Worm (Caenorhabditis elegans) whole organism, early embryonic: Measurements from ENCODE around the gene shpk-1.

Source experiments
- B0310.2 ChIP-seq: sonication (generic microtip); optimal IDR thresholded peaks from 2 replicates; lab custom pipeline; 2016; ENCODE audit warnings: mild to moderate bottlenecking, missing genetic modification characterization, missing compliant biosample characterization
- F13C5.2 ChIP-seq: sonication (generic microtip); optimal IDR thresholded peaks from 2 replicates; lab custom pipeline; 2017; ENCODE audit warnings: mild to moderate bottlenecking, missing genetic modification characterization, inconsistent platforms, missing compliant biosample characterization
- aly-1 ChIP-seq: sonication (generic microtip); optimal IDR thresholded peaks from 2 replicates; lab custom pipeline; 2016; ENCODE audit warnings: missing genetic modification characterization, missing compliant biosample characterization
- ama-1 ChIP-seq: fragments of 150-350 bp; optimal IDR thresholded peaks from 2 replicates; lab custom pipeline; 2014
- ceh-13 ChIP-seq: fragments of 200-800 bp; sonication (Bioruptor generic); optimal IDR thresholded peaks from 2 replicates; lab custom pipeline; 2018; ENCODE audit warnings: mild to moderate bottlenecking, missing genetic modification characterization, missing compliant biosample characterization
- ceh-36 ChIP-seq: sonication (generic microtip); optimal IDR thresholded peaks from 2 replicates; lab custom pipeline; 2016; ENCODE audit warnings: missing genetic modification characterization, inconsistent platforms, missing compliant biosample characterization
- ets-7 ChIP-seq: sonication (generic microtip); optimal IDR thresholded peaks from 2 replicates; lab custom pipeline; 2016; ENCODE audit warnings: missing genotype, missing genetic modification characterization, missing compliant biosample characterization
- flt-1 ChIP-seq: fragments of 200-800 bp; sonication (Bioruptor generic); IDR thresholded peaks from 2 replicates; pipeline ENCODE4 v1.3.6; 2022; ENCODE audit warnings: missing genetic modification characterization, missing compliant biosample characterization
- hmbx-1 ChIP-seq: sonication (generic microtip); optimal IDR thresholded peaks from 2 replicates; lab custom pipeline; 2016; ENCODE audit warnings: mild to moderate bottlenecking, missing genetic modification characterization, missing compliant biosample characterization
- hmg-4 ChIP-seq: fragments of 200-800 bp; sonication (Bioruptor generic); optimal IDR thresholded peaks from 2 replicates; lab custom pipeline; 2018; ENCODE audit warnings: mild to moderate bottlenecking, missing genetic modification characterization, missing compliant biosample characterization
- hnd-1 ChIP-seq: sonication (generic microtip); optimal IDR thresholded peaks from 2 replicates; lab custom pipeline; 2016; ENCODE audit warnings: missing genetic modification characterization, missing compliant biosample characterization
- pes-1 ChIP-seq: fragments of 200-800 bp; sonication (Bioruptor generic); IDR thresholded peaks from 2 replicates; pipeline ENCODE4 v1.3.6; 2022; ENCODE audit warnings: missing genetic modification reagents, missing genetic modification characterization, missing compliant biosample characterization
- scrt-1 ChIP-seq: fragments of 200-800 bp; sonication (Bioruptor generic); IDR thresholded peaks from 2 replicates; pipeline ENCODE4 v1.3.6; 2022; ENCODE audit warnings: missing genetic modification characterization, missing compliant biosample characterization
- sea-1 ChIP-seq: fragments of 200-800 bp; sonication (Bioruptor generic); conservative IDR thresholded peaks from 2 replicates; pipeline ENCODE4 v1.3.6; 2022; ENCODE audit warnings: missing genetic modification characterization, missing compliant biosample characterization
- tbx-11 ChIP-seq: fragments of 200-800 bp; sonication (Bioruptor generic); IDR thresholded peaks from 2 replicates; pipeline ENCODE4 v1.3.6; 2022; ENCODE audit warnings: missing genetic modification characterization, missing compliant biosample characterization
- tbx-37 ChIP-seq: fragments of 200-800 bp; sonication (Bioruptor generic); conservative IDR thresholded peaks from 2 replicates; pipeline ENCODE4 v1.3.6; 2022; ENCODE audit warnings: missing genetic modification reagents, missing genetic modification characterization, missing compliant biosample characterization
- tra-4 ChIP-seq: sonication (generic microtip); optimal IDR thresholded peaks from 2 replicates; lab custom pipeline; 2017; ENCODE audit warnings: missing genetic modification characterization, missing compliant biosample characterization

Gene shpk-1

ce11 chrIII:13642227-13642626 lies 34.4 kb downstream of the shpk-1 start, which contains the start of gene T12D8.10:
TSS of gene T12D8.10 (minus strand) at chrIII:13642327.
- TF ChIP-seq F13C5.2 (tag; lab: Kevin White, UChicago): no peak
- no peak for TF ChIP-seq B0310.2 (tag; lab: Kevin White, UChicago)
- no peak for TF ChIP-seq flt-1 (GFP tag; lab: Robert Waterston, UW)
- no peak for TF ChIP-seq ceh-36
- no peak for TF ChIP-seq tbx-11 (GFP tag; lab: Robert Waterston, UW)
- no peak for TF ChIP-seq hnd-1
- no peak for TF ChIP-seq hmbx-1
- no peak for TF ChIP-seq hmg-4 (GFP tag; lab: Kevin White, UChicago)
- TF ChIP-seq tbx-37 (GFP tag; lab: Robert Waterston, UW): no peak
- no peak for TF ChIP-seq pes-1 (GFP tag; lab: Robert Waterston, UW)
- TF ChIP-seq ama-1: no peak
- TF ChIP-seq aly-1 (tag; lab: Kevin White, UChicago): no peak
- TF ChIP-seq scrt-1 (GFP tag; lab: Robert Waterston, UW): no peak
- no peak for TF ChIP-seq ceh-13 (GFP tag; lab: Kevin White, UChicago)
- no peak for TF ChIP-seq sea-1
- no peak for TF ChIP-seq ets-7 (tag; lab: Kevin White, UChicago)
- no peak for TF ChIP-seq tra-4 (tag; lab: Kevin White, UChicago)

DNA sequence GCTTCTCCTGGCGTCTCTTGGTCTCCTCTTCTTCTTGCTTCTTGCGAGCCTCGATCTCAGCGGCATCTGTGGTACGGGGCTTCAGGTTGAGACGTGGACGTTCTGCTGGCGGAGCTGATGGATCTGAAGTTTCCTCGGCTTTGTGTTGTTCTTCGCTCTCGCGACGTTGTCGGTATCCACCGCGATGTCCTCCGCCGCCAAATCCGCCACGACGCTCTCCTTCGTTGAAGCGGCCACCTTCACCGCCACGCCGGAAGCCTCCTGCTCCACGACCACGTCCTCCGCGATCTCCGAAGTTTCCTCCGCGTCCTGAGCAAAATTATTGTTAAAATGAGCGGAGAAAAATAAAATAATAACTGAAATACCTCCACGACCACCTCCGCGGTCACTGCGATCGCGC lies 35.0 kb downstream of the shpk-1 start:
- TF ChIP-seq tra-4 (tag; lab: Kevin White, UChicago) (no peak), hnd-1 (no peak), hmbx-1 (no peak), sea-1 (no peak), aly-1 (tag; lab: Kevin White, UChicago) (no peak), ama-1 (no peak), scrt-1 (GFP tag; lab: Robert Waterston, UW) (no peak), ceh-13 (GFP tag; lab: Kevin White, UChicago) (no peak)

DNA sequence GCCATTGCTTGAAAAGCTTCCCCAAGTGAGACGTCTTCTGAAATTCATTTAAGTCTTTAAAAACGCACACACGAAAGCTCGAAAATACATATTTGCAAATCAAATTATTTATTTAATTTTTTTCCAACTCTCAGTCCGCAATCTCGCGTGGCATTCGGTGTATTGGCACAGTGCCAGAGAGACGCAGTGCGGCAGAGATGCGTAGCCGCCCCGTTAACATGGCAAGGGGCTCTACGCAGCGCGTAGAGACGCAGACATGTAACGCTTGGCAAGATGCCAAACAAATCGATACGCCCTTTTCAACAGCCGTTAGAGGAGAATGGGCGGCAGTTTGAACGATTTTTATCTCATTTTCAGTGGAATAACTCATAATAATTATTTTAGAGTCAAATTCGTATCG lies 35.7 kb downstream of the shpk-1 start, which contains the start of the genes drr-2 and set-16:
TSS of gene drr-2 (minus strand) at position 37 of the 400 bp plus-strand sequence.
TSS of gene set-16 (plus strand) at position 383 of the 400 bp plus-strand sequence.
- TF ChIP-seq hmg-4 (GFP tag; lab: Kevin White, UChicago): peak; percentile 82
- TF ChIP-seq tra-4 (tag; lab: Kevin White, UChicago): peak; percentile 34
- TF ChIP-seq F13C5.2 (tag; lab: Kevin White, UChicago): peak; percentile 90
- no peak for TF ChIP-seq hmbx-1
- TF ChIP-seq tbx-11 (GFP tag; lab: Robert Waterston, UW): no peak
- peak; percentile 34 for TF ChIP-seq ets-7 (tag; lab: Kevin White, UChicago)
- peak; percentile 67; the same call in 1 of the 2 replicates for TF ChIP-seq sea-1
- TF ChIP-seq hnd-1: no peak
- peak; percentile 50 for TF ChIP-seq flt-1 (GFP tag; lab: Robert Waterston, UW)
- TF ChIP-seq ama-1: no peak
- TF ChIP-seq B0310.2 (tag; lab: Kevin White, UChicago): no peak
- no peak for TF ChIP-seq aly-1 (tag; lab: Kevin White, UChicago)
- no peak for TF ChIP-seq scrt-1 (GFP tag; lab: Robert Waterston, UW)
- peak; percentile 20; the same call in 1 of the 2 replicates for TF ChIP-seq tbx-37 (GFP tag; lab: Robert Waterston, UW)
- no peak for TF ChIP-seq ceh-13 (GFP tag; lab: Kevin White, UChicago)
- peak; percentile 51 for TF ChIP-seq ceh-36
- TF ChIP-seq pes-1 (GFP tag; lab: Robert Waterston, UW): peak; percentile 54; the same call in 1 of the 2 replicates

DNA sequence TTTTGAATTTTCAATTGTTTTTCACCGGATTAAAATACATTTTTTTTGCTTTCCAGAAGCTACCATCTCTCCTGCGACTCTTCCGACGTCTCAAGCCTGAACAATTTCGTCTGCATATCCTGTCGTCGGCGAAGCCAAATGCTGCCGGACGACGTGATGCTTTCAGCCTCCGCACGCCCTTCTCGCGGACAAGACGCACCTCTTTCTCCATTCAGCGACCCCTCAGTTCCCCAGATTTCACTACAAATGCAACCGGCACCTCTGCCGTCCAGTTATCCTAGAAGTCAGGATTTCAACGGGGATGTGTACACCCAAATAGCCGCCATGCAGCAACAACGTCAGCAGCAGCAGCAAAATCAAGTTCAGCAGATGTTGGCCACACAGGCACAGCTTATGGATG lies 36.5 kb downstream of the shpk-1 start:
- TF ChIP-seq ceh-36 (no peak), tbx-11 (GFP tag; lab: Robert Waterston, UW) (no peak), tbx-37 (GFP tag; lab: Robert Waterston, UW) (no peak), hmbx-1 (no peak), flt-1 (GFP tag; lab: Robert Waterston, UW) (no peak), hnd-1 (no peak), hmg-4 (GFP tag; lab: Kevin White, UChicago) (no peak), aly-1 (tag; lab: Kevin White, UChicago) (peak; percentile 7)

DNA sequence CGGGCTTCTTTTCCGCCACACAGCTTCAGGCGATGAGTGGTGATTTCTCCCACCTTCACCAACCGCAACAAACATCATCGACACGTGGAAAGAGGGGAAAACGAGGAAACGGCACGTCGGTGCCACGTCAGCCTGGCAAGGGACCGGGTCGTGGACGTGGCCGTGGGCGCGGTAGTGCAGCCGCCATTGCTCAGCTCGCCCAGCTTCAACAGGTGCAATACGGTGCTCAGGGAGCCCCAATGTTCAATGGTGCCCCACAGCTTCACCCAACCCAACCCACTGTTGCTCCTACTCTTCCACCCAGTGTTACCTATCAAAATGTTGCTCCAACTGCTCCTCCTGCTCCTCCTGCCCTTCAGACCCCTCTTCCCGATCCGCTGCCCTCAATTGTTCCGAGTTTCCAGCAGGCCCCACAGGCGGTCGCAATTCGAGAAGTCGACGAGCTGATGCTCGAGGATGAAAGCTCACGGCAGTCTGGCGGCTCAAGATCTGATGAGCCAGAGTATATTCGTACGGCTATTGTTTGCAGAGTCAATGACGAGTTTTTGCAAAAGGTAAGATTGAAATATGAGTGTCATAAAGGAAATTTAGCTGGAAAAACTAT lies 38.2 kb downstream of the shpk-1 start:
- TF ChIP-seq scrt-1 (GFP tag; lab: Robert Waterston, UW) (0 out of 2 replicates have a peak, but pooled peaks have one; percentile 7), hmg-4 (GFP tag; lab: Kevin White, UChicago) (no peak), aly-1 (tag; lab: Kevin White, UChicago) (no peak), tbx-37 (GFP tag; lab: Robert Waterston, UW) (no peak), ceh-36 (no peak)

DNA sequence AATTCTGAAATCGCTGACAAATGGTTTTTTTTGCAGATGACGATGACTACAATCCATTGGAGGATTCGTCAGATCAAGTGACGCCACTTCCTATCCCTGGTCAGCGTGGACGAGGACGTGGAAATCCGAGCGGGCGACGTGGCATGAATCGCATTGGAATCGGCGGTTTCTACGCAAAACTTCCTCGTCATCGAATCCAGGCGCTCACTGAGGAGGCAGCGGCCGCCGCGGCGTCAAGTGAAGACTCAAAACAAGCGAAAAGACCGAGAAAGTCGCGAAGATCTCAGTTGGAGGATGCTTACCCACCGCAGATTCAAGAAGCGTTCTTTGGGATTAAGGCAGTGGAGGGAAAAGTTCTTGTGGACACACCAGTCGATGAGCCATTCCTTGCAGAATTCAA lies 40.7 kb downstream of the shpk-1 start:
- TF ChIP-seq tbx-11 (GFP tag; lab: Robert Waterston, UW): 0 out of 2 replicates have a peak, but pooled peaks have one; percentile 22
- TF ChIP-seq hmbx-1: no peak

DNA sequence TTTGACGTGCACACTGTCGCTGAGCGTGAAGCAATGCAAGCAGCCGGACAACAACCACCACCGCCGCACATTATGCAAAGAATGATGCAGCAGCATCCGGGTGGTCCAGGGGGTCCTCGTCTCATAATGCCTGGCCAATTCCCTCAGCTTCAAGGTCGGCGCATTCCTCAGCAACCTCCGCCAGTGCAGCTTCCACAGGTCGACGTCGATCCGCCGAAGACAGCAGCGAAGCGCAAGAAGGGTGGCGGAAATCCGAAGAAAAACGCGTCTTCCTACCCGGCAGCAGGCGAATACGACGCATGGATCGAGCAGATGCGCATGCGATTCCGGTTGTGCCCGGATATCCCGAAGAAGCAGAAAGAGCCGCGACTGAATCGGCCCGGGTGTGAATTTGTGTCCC lies 43.6 kb downstream of the shpk-1 start:
- no peak for TF ChIP-seq ceh-13 (GFP tag; lab: Kevin White, UChicago)
- TF ChIP-seq aly-1 (tag; lab: Kevin White, UChicago): peak; percentile 39

DNA sequence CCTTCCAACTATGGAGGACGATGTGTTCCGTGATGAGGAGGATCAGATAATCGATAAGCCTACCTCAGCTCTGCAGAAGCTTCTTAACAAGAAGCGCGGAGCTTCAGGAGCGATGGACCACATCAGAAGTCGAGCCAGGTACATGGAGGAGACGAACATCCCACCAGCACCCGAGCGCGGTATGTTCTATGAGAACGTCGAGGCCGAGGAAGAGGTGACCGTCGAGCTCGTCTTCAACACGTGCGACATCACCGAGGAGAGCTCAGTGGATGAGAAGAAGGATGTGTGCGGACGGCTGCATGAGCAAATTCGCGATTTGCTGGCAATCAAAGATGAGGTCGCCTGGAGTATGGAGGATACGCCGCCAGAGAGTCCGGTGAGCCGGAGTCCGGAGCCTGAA lies 44.2 kb downstream of the shpk-1 start:
- TF ChIP-seq scrt-1 (GFP tag; lab: Robert Waterston, UW) (no peak), hmbx-1 (no peak), B0310.2 (tag; lab: Kevin White, UChicago) (no peak), tra-4 (tag; lab: Kevin White, UChicago) (no peak), ceh-13 (GFP tag; lab: Kevin White, UChicago) (no peak), ets-7 (tag; lab: Kevin White, UChicago) (no peak), F13C5.2 (tag; lab: Kevin White, UChicago) (no peak), hmg-4 (GFP tag; lab: Kevin White, UChicago) (no peak), ceh-36 (no peak)
